Fruit fly (Drosophila melanogaster) whole organism, embryonic: Measurements from ENCODE around the gene CG17717.

Source experiments
- Abd-B ChIP-seq: fragments of 200-800 bp; sonication (Bioruptor generic); optimal IDR thresholded peaks from 2 replicates; lab custom pipeline; 2018; ENCODE audit warnings: missing biosample characterization, mild to moderate bottlenecking, missing genetic modification characterization, moderate library complexity
- Aef1 ChIP-seq: fragments of 200-800 bp; sonication (Bioruptor generic); IDR thresholded peaks from 3 replicates; pipeline ENCODE4 v1.3.6; 2022; ENCODE audit warnings: missing biosample characterization, missing genetic modification characterization
- CG10147 ChIP-seq: fragments of 200-800 bp; sonication (Bioruptor generic); optimal IDR thresholded peaks from 2 replicates; lab custom pipeline; 2019; ENCODE audit warnings: missing biosample characterization, mild to moderate bottlenecking, missing genetic modification characterization, moderate library complexity
- CG10462 ChIP-seq: fragments of 200-800 bp; sonication (Bioruptor generic); optimal IDR thresholded peaks from 2 replicates; lab custom pipeline; 2016; ENCODE audit warnings: missing biosample characterization, missing genetic modification characterization
- CG11723 ChIP-seq: fragments of 200-800 bp; sonication (Bioruptor generic); optimal IDR thresholded peaks from 2 replicates; lab custom pipeline; 2017; ENCODE audit warnings: missing biosample characterization, mild to moderate bottlenecking, missing genetic modification characterization
- CG12155 ChIP-seq: fragments of 200-800 bp; sonication (Bioruptor generic); optimal IDR thresholded peaks from 3 replicates; lab custom pipeline; 2016; ENCODE audit warnings: missing biosample characterization, missing genetic modification characterization
- CG12942 ChIP-seq: fragments of 200-800 bp; sonication (Bioruptor generic); optimal IDR thresholded peaks from 3 replicates; lab custom pipeline; 2016; ENCODE audit warnings: missing biosample characterization, missing genetic modification characterization
- CG13894 ChIP-seq: fragments of 200-800 bp; sonication (Bioruptor generic); optimal IDR thresholded peaks from 3 replicates; lab custom pipeline; 2018; ENCODE audit warnings: missing biosample characterization, mild to moderate bottlenecking, missing genetic modification characterization, moderate library complexity
- CG14441 ChIP-seq: fragments of 200-800 bp; sonication (Bioruptor generic); IDR thresholded peaks from 2 replicates; pipeline ENCODE4 v1.3.6; 2022; ENCODE audit warnings: missing biosample characterization, missing genetic modification characterization
- CG15601 ChIP-seq: fragments of 200-800 bp; sonication (Bioruptor generic); optimal IDR thresholded peaks from 3 replicates; lab custom pipeline; 2019; ENCODE audit warnings: missing biosample characterization, mild to moderate bottlenecking, missing genetic modification characterization, moderate library complexity
- CG17361 ChIP-seq: fragments of 200-800 bp; sonication (Bioruptor generic); IDR thresholded peaks from 3 replicates; pipeline ENCODE4 v1.3.6; 2022; ENCODE audit warnings: missing biosample characterization, missing genetic modification characterization
- CG17568 ChIP-seq: fragments of 200-800 bp; sonication (Bioruptor generic); optimal IDR thresholded peaks from 2 replicates; lab custom pipeline; 2018; ENCODE audit warnings: missing biosample characterization, mild to moderate bottlenecking, missing genetic modification characterization, moderate library complexity
- CG17612 ChIP-seq: fragments of 200-800 bp; sonication (Bioruptor generic); IDR thresholded peaks from 2 replicates; pipeline ENCODE4 v1.3.6; 2022; ENCODE audit warnings: missing biosample characterization, missing genetic modification characterization
- CG2116 ChIP-seq: fragments of 200-800 bp; sonication (Bioruptor generic); optimal IDR thresholded peaks from 3 replicates; lab custom pipeline; 2018; ENCODE audit warnings: missing biosample characterization, mild to moderate bottlenecking, missing genetic modification characterization
- CG2712 ChIP-seq: fragments of 200-800 bp; optimal IDR thresholded peaks from 3 replicates; lab custom pipeline; 2019; ENCODE audit warnings: missing biosample characterization, mild to moderate bottlenecking, missing genetic modification characterization, moderate library complexity
- CG2875 ChIP-seq: fragments of 200-800 bp; sonication (Bioruptor generic); optimal IDR thresholded peaks from 2 replicates; lab custom pipeline; 2017; ENCODE audit warnings: missing biosample characterization, mild to moderate bottlenecking, missing genetic modification characterization, missing genetic modification reagents
- CG31441 ChIP-seq: fragments of 200-800 bp; sonication (Bioruptor generic); IDR thresholded peaks from 2 replicates; pipeline ENCODE4 v1.3.6; 2022; ENCODE audit warnings: missing biosample characterization, missing genetic modification characterization
- CG4404 ChIP-seq: fragments of 200-800 bp; sonication (Bioruptor generic); IDR thresholded peaks from 2 replicates; pipeline ENCODE4 v1.3.6; 2022; ENCODE audit warnings: missing biosample characterization, missing genetic modification characterization
- CG5180 ChIP-seq: fragments of 200-800 bp; sonication (Bioruptor generic); optimal IDR thresholded peaks from 3 replicates; lab custom pipeline; 2017; ENCODE audit warnings: missing biosample characterization, missing genetic modification characterization, mild to moderate bottlenecking, moderate library complexity, missing genetic modification reagents
- CG6254 ChIP-seq: fragments of 200-800 bp; sonication (Bioruptor generic); optimal IDR thresholded peaks from 3 replicates; lab custom pipeline; 2017; ENCODE audit warnings: mild to moderate bottlenecking, missing biosample characterization, missing genetic modification reagents, missing genetic modification characterization
- CG7987 ChIP-seq: fragments of 200-800 bp; sonication (Bioruptor generic); optimal IDR thresholded peaks from 2 replicates; lab custom pipeline; 2018; ENCODE audit warnings: missing biosample characterization, mild to moderate bottlenecking, missing genetic modification characterization, moderate library complexity
- CG9797 ChIP-seq: fragments of 200-800 bp; sonication (Bioruptor generic); optimal IDR thresholded peaks from 3 replicates; lab custom pipeline; 2018; ENCODE audit warnings: missing biosample characterization, mild to moderate bottlenecking, missing genetic modification characterization
- Dp ChIP-seq: fragments of 200-800 bp; sonication (Bioruptor generic); optimal IDR thresholded peaks from 2 replicates; lab custom pipeline; 2018; ENCODE audit warnings: missing biosample characterization, mild to moderate bottlenecking, missing genetic modification characterization, moderate library complexity
- Fer2 ChIP-seq: fragments of 200-800 bp; sonication (Bioruptor generic); optimal IDR thresholded peaks from 2 replicates; lab custom pipeline; 2018; ENCODE audit warnings: missing biosample characterization, mild to moderate bottlenecking, missing genetic modification characterization, moderate library complexity
- Gsc ChIP-seq: fragments of 200-800 bp; sonication (Bioruptor generic); IDR thresholded peaks from 2 replicates; pipeline ENCODE4 v1.3.6; 2022; ENCODE audit warnings: missing biosample characterization, missing genetic modification characterization
- Gug ChIP-seq: fragments of 200-800 bp; sonication (Bioruptor generic); IDR thresholded peaks from 4 replicates; pipeline ENCODE4 v1.3.6; 2022; ENCODE audit warnings: missing biosample characterization, missing genetic modification characterization
- H2.0 ChIP-seq: fragments of 200-800 bp; sonication (Bioruptor generic); IDR thresholded peaks from 2 replicates; pipeline ENCODE4 v1.3.6; 2022; ENCODE audit warnings: missing biosample characterization, missing genetic modification characterization
- Nf-YB ChIP-seq: fragments of 200-800 bp; sonication (Bioruptor generic); optimal IDR thresholded peaks from 3 replicates; lab custom pipeline; 2019; ENCODE audit warnings: missing biosample characterization, mild to moderate bottlenecking, missing genetic modification characterization, moderate library complexity
- Spps ChIP-seq: fragments of 200-800 bp; sonication (Bioruptor generic); optimal IDR thresholded peaks from 2 replicates; lab custom pipeline; 2018; ENCODE audit warnings: missing biosample characterization, mild to moderate bottlenecking, missing genetic modification characterization
- Tbp ChIP-seq: fragments of >200 bp; optimal IDR thresholded peaks from 2 replicates; lab custom pipeline; 2018; ENCODE audit warnings: missing biosample characterization, missing genetic modification characterization
- caup ChIP-seq: fragments of 200-800 bp; sonication (Bioruptor generic); optimal IDR thresholded peaks from 3 replicates; lab custom pipeline; 2017; ENCODE audit warnings: missing biosample characterization, mild to moderate bottlenecking, missing genetic modification characterization, moderate library complexity; ENCODE audit not compliant: severe bottlenecking
- chinmo ChIP-seq: fragments of 200-800 bp; sonication (Bioruptor generic); IDR thresholded peaks from 4 replicates; pipeline ENCODE4 v1.3.6; 2022; ENCODE audit warnings: missing biosample characterization, missing genetic modification characterization; ENCODE audit not compliant: partially characterized antibody
- ewg ChIP-seq: fragments of 200-800 bp; sonication (Bioruptor generic); optimal IDR thresholded peaks from 3 replicates; lab custom pipeline; 2017; ENCODE audit warnings: mild to moderate bottlenecking, missing biosample characterization, missing genetic modification reagents, missing genetic modification characterization
- fd96Cb ChIP-seq: fragments of 200-800 bp; sonication (Bioruptor generic); optimal IDR thresholded peaks from 2 replicates; lab custom pipeline; 2018; ENCODE audit warnings: missing biosample characterization, mild to moderate bottlenecking, missing genetic modification characterization, moderate library complexity
- gcm ChIP-seq: fragments of 200-800 bp; sonication (Bioruptor generic); optimal IDR thresholded peaks from 2 replicates; lab custom pipeline; 2019; ENCODE audit warnings: missing biosample characterization, mild to moderate bottlenecking, missing genetic modification characterization, moderate library complexity
- gem ChIP-seq: fragments of 200-800 bp; sonication (Bioruptor generic); optimal IDR thresholded peaks from 2 replicates; lab custom pipeline; 2019; ENCODE audit warnings: missing biosample characterization, mild to moderate bottlenecking, missing genetic modification characterization, moderate library complexity
- gfzf ChIP-seq: fragments of 200-800 bp; sonication (Bioruptor generic); optimal IDR thresholded peaks from 2 replicates; lab custom pipeline; 2016; ENCODE audit warnings: missing biosample characterization, mild to moderate bottlenecking, missing genetic modification characterization, moderate library complexity
- grau ChIP-seq: fragments of 200-800 bp; optimal IDR thresholded peaks from 3 replicates; lab custom pipeline; 2019; ENCODE audit warnings: missing biosample characterization, mild to moderate bottlenecking, missing genetic modification characterization, moderate library complexity
- kah ChIP-seq: fragments of 200-800 bp; sonication (Bioruptor generic); optimal IDR thresholded peaks from 2 replicates; lab custom pipeline; 2018; ENCODE audit warnings: missing biosample characterization, mild to moderate bottlenecking, missing genetic modification characterization
- prd ChIP-seq, 3 experiments: fragments of >200 bp in 2 of 3; fragments of 200-800 bp in 1 of 3; sonication (Bioruptor generic) in 1 of 3; optimal IDR thresholded peaks in 2 of 3; IDR thresholded peaks in 1 of 3; 2 replicates in 2 of 3; 3 replicates in 1 of 3; pipeline versions ENCODE4 v1.3.6 to Lab custom; 2017 to 2022; ENCODE audit warnings: missing biosample characterization in 1 of 3, missing genetic modification characterization in 1 of 3
- pros ChIP-seq: fragments of 200-800 bp; sonication (Bioruptor generic); optimal IDR thresholded peaks from 3 replicates; lab custom pipeline; 2019; ENCODE audit warnings: missing biosample characterization, mild to moderate bottlenecking, missing genetic modification characterization, moderate library complexity
- row ChIP-seq: fragments of 200-800 bp; sonication (Bioruptor generic); IDR thresholded peaks from 3 replicates; pipeline ENCODE4 v1.3.6; 2022; ENCODE audit warnings: missing biosample characterization, missing genetic modification characterization
- sc ChIP-seq, 3 experiments: fragments of >200 bp in 2 of 3; fragments of 200-800 bp in 1 of 3; sonication (Bioruptor generic) in 1 of 3; optimal IDR thresholded peaks; 2 replicates in 2 of 3; 3 replicates in 1 of 3; lab custom pipeline; 2017; ENCODE audit warnings: mild to moderate bottlenecking in 1 of 3, missing biosample characterization in 1 of 3, missing genetic modification characterization in 1 of 3, missing genetic modification reagents in 1 of 3
- sna ChIP-seq: fragments of 200-800 bp; sonication (Bioruptor generic); IDR thresholded peaks from 2 replicates; pipeline ENCODE4 v1.3.6; 2022; ENCODE audit warnings: missing biosample characterization, missing genetic modification characterization; ENCODE audit not compliant: partially characterized antibody
- tna ChIP-seq: fragments of 200-800 bp; sonication (Bioruptor generic); IDR thresholded peaks from 2 replicates; pipeline ENCODE4 v1.3.6; 2022; ENCODE audit warnings: missing biosample characterization, missing genetic modification characterization; ENCODE audit not compliant: partially characterized antibody
- wor ChIP-seq: fragments of 200-800 bp; sonication (Bioruptor generic); IDR thresholded peaks from 2 replicates; pipeline ENCODE4 v1.3.6; 2022; ENCODE audit warnings: missing biosample characterization, missing genetic modification characterization
- zfh2 ChIP-seq: fragments of 200-800 bp; sonication (Bioruptor generic); optimal IDR thresholded peaks from 2 replicates; lab custom pipeline; 2016; ENCODE audit warnings: missing biosample characterization, missing genetic modification characterization

Gene CG17717

dm6 chrX:6571234-6571915 is 17.7 kb upstream of the CG17717 start (continued):
- TF ChIP-seq CG5180 (GFP tag; lab: Kevin White, UChicago) = peak; percentile 82
- peak; percentile 91 for TF ChIP-seq row
- peak; percentile 71 for TF ChIP-seq kah
- peak; percentile 75 for TF ChIP-seq CG4404 (GFP tag; lab: Robert Waterston, UW)
- peak; percentile 95 for TF ChIP-seq gem (tag; lab: Kevin White, UChicago)
- no peak for TF ChIP-seq prd (optimal IDR thresholded peaks at IDR 0.05; lab: Kevin White, UChicago)
- TF ChIP-seq prd (GFP tag; IDR thresholded peaks at IDR 0.05; lab: Robert Waterston, UW) = peak; percentile 86
- no peak for TF ChIP-seq Dp
- TF ChIP-seq Nf-YB (GFP tag; lab: Kevin White, UChicago) = peak; percentile 82
- TF ChIP-seq CG17361 (GFP tag; lab: Robert Waterston, UW) = peak; percentile 97
- TF ChIP-seq CG10462 = peak; percentile 50
- TF ChIP-seq wor = peak; percentile 80
- TF ChIP-seq ewg (GFP tag; lab: Kevin White, UChicago) = peak; percentile 81
- TF ChIP-seq CG17612 (GFP tag; lab: Robert Waterston, UW) = peak; percentile 40; the same call in 1 of the 2 replicates
- TF ChIP-seq pros (GFP tag; lab: Kevin White, UChicago) = peak; percentile 28
- peak; percentile 82 for TF ChIP-seq CG11723
- peak; percentile 49 for TF ChIP-seq Gug (GFP tag; lab: Robert Waterston, UW)
- TF ChIP-seq chinmo = 0 out of 4 replicates have a peak, but pooled peaks have one; percentile 40
- TF ChIP-seq Aef1 (GFP tag; lab: Robert Waterston, UW) = peak; percentile 64
- peak; percentile 80 for TF ChIP-seq CG17568
- TF ChIP-seq gfzf (GFP tag; lab: Kevin White, UChicago) = no peak
- TF ChIP-seq CG2875 (GFP tag; lab: Kevin White, UChicago) = peak; percentile 87
- TF ChIP-seq CG31441 (GFP tag; lab: Robert Waterston, UW) = peak; percentile 97
- peak; percentile 92 for TF ChIP-seq fd96Cb (tag; lab: Kevin White, UChicago)
- TF ChIP-seq Fer2 = peak; percentile 62
- peak; percentile 96 for TF ChIP-seq CG2712 (tag; lab: Kevin White, UChicago)
- TF ChIP-seq CG7987 (GFP tag; lab: Kevin White, UChicago) = no peak
- peak; percentile 66; the same call in 1 of the 2 replicates for TF ChIP-seq CG14441 (GFP tag; lab: Robert Waterston, UW)
- TF ChIP-seq Abd-B (GFP tag; lab: Kevin White, UChicago) = peak; percentile 68
- TF ChIP-seq H2.0 (GFP tag; lab: Robert Waterston, UW) = peak; percentile 79
- peak; percentile 29 for TF ChIP-seq CG9797 (GFP tag; lab: Kevin White, UChicago)
- no peak for TF ChIP-seq Tbp (GFP tag; lab: Kevin White, UChicago)
- TF ChIP-seq CG15601 (tag; lab: Kevin White, UChicago) = peak; percentile 93
- peak; percentile 81 for TF ChIP-seq CG10147
- no peak for TF ChIP-seq zfh2 (GFP tag; lab: Kevin White, UChicago)
- no peak for TF ChIP-seq CG13894
- no peak for TF ChIP-seq sna (GFP tag; lab: Robert Waterston, UW)
- no peak for TF ChIP-seq sc (optimal IDR thresholded peaks at IDR 0.05; lab: Kevin White, UChicago)
- TF ChIP-seq sc (GFP tag; optimal IDR thresholded peaks at IDR 0.05; lab: Kevin White, UChicago) = peak; percentile 90
- peak; percentile 76 for TF ChIP-seq CG12942 (GFP tag; lab: Kevin White, UChicago)
- peak; percentile 76 for TF ChIP-seq caup
- peak; percentile 92 for TF ChIP-seq gcm (GFP tag; lab: Kevin White, UChicago)
- peak; percentile 69 for TF ChIP-seq Gsc (GFP tag; lab: Robert Waterston, UW)
- TF ChIP-seq CG6254 (GFP tag; lab: Kevin White, UChicago) = peak; percentile 90
- peak; percentile 62 for TF ChIP-seq CG12155 (GFP tag; lab: Kevin White, UChicago)
- TF ChIP-seq grau (tag; lab: Kevin White, UChicago) = peak; percentile 90
- no peak for TF ChIP-seq tna (GFP tag; lab: Robert Waterston, UW)
- TF ChIP-seq Spps = peak; percentile 91
- TF ChIP-seq CG2116 (GFP tag; lab: Kevin White, UChicago) = peak; percentile 52
